Fruit fly (Drosophila melanogaster) whole organism, prepupa: ENCODE data around the gene MESR3.

Source experiments
- CG10631 ChIP-seq: fragments of 200-800 bp; sonication (Bioruptor generic); optimal IDR thresholded peaks from 2 replicates; lab custom pipeline; 2016; ENCODE audit warnings: missing biosample characterization, missing genetic modification characterization
- CG10669 ChIP-seq: fragments of 200-800 bp; sonication (Bioruptor generic); optimal IDR thresholded peaks from 3 replicates; lab custom pipeline; 2018; ENCODE audit warnings: missing biosample characterization, mild to moderate bottlenecking, missing genetic modification characterization, moderate library complexity
- CG11294 ChIP-seq: fragments of 200-800 bp; sonication (Bioruptor generic); IDR thresholded peaks from 2 replicates; pipeline ENCODE4 v1.3.6; 2022; ENCODE audit warnings: missing biosample characterization, missing genetic modification characterization
- CG11902 ChIP-seq: fragments of 200-800 bp; sonication (Bioruptor generic); optimal IDR thresholded peaks from 3 replicates; lab custom pipeline; 2016; ENCODE audit warnings: missing biosample characterization, missing genetic modification characterization
- CG1621 ChIP-seq: fragments of 200-800 bp; sonication (Bioruptor generic); optimal IDR thresholded peaks from 3 replicates; lab custom pipeline; 2018; ENCODE audit warnings: missing biosample characterization, mild to moderate bottlenecking, missing genetic modification characterization
- CG16779 ChIP-seq: fragments of 200-800 bp; sonication (Bioruptor generic); optimal IDR thresholded peaks from 3 replicates; lab custom pipeline; 2017; ENCODE audit warnings: missing biosample characterization, mild to moderate bottlenecking, missing genetic modification characterization
- CG3032 ChIP-seq: fragments of 200-800 bp; optimal IDR thresholded peaks from 2 replicates; lab custom pipeline; 2019; ENCODE audit warnings: missing biosample characterization, mild to moderate bottlenecking, missing genetic modification characterization, moderate library complexity
- CG31627 ChIP-seq: fragments of 200-800 bp; sonication (Bioruptor generic); optimal IDR thresholded peaks from 3 replicates; lab custom pipeline; 2016; ENCODE audit warnings: missing biosample characterization, missing genetic modification characterization
- CG32006 ChIP-seq: fragments of 200-800 bp; sonication (Bioruptor generic); optimal IDR thresholded peaks from 3 replicates; lab custom pipeline; 2017; ENCODE audit warnings: missing biosample characterization, mild to moderate bottlenecking, missing genetic modification characterization
- CG3919 ChIP-seq: fragments of 200-800 bp; sonication (Bioruptor generic); optimal IDR thresholded peaks from 3 replicates; lab custom pipeline; 2016; ENCODE audit warnings: missing biosample characterization, missing genetic modification characterization
- CG4318 ChIP-seq: fragments of 200-800 bp; sonication (Bioruptor generic); optimal IDR thresholded peaks from 3 replicates; lab custom pipeline; 2017; ENCODE audit warnings: missing biosample characterization, mild to moderate bottlenecking, missing genetic modification characterization
- CG6163 ChIP-seq: fragments of 200-800 bp; sonication (Bioruptor generic); IDR thresholded peaks from 3 replicates; pipeline ENCODE4 v1.3.6; 2022; ENCODE audit warnings: missing biosample characterization, missing genetic modification characterization
- CG6792 ChIP-seq: fragments of 200-800 bp; sonication (Bioruptor generic); optimal IDR thresholded peaks from 3 replicates; lab custom pipeline; 2016; ENCODE audit warnings: missing biosample characterization, missing genetic modification characterization
- CG6808 ChIP-seq: fragments of 200-800 bp; sonication (Bioruptor generic); optimal IDR thresholded peaks from 3 replicates; lab custom pipeline; 2017; ENCODE audit warnings: missing biosample characterization, missing genetic modification characterization, mild to moderate bottlenecking, moderate library complexity, missing genetic modification reagents
- CG6854 ChIP-seq: fragments of 200-800 bp; sonication (Bioruptor generic); optimal IDR thresholded peaks from 2 replicates; lab custom pipeline; 2017; ENCODE audit warnings: missing biosample characterization, mild to moderate bottlenecking, missing genetic modification characterization
- CG7368 ChIP-seq: fragments of 200-800 bp; sonication (Bioruptor generic); optimal IDR thresholded peaks from 3 replicates; lab custom pipeline; 2016; ENCODE audit warnings: missing biosample characterization, missing genetic modification characterization
- CG8119 ChIP-seq: fragments of 200-800 bp; sonication (Bioruptor generic); IDR thresholded peaks from 3 replicates; pipeline ENCODE4 v1.3.6; 2022; ENCODE audit warnings: missing biosample characterization, missing genetic modification characterization
- CG8319 ChIP-seq: fragments of 200-800 bp; sonication (Bioruptor generic); optimal IDR thresholded peaks from 3 replicates; lab custom pipeline; 2016; ENCODE audit warnings: missing biosample characterization, missing genetic modification characterization
- CG8632 ChIP-seq: fragments of 200-800 bp; sonication (Bioruptor generic); optimal IDR thresholded peaks from 3 replicates; lab custom pipeline; 2016; ENCODE audit warnings: missing biosample characterization, missing genetic modification characterization
- CG9139 ChIP-seq: fragments of 200-800 bp; sonication (Bioruptor generic); optimal IDR thresholded peaks from 3 replicates; lab custom pipeline; 2017; ENCODE audit warnings: missing biosample characterization, mild to moderate bottlenecking, missing genetic modification characterization
- Eip75B ChIP-seq: fragments of 200-800 bp; sonication (Bioruptor generic); optimal IDR thresholded peaks from 3 replicates; lab custom pipeline; 2016; ENCODE audit warnings: missing biosample characterization, missing genetic modification characterization
- Eip78C ChIP-seq: fragments of 200-800 bp; sonication (Bioruptor generic); peaks from one replicate; lab custom pipeline; 2016; ENCODE audit warnings: missing biosample characterization, missing genetic modification characterization
- Eip93F ChIP-seq: fragments of 200-800 bp; sonication (Bioruptor generic); optimal IDR thresholded peaks from 2 replicates; lab custom pipeline; 2016; ENCODE audit warnings: missing biosample characterization, mild to moderate bottlenecking, missing genetic modification characterization
- Ets21C ChIP-seq: fragments of 200-800 bp; sonication (Bioruptor generic); optimal IDR thresholded peaks from 3 replicates; lab custom pipeline; 2016; ENCODE audit warnings: missing biosample characterization, missing genetic modification characterization
- Gug ChIP-seq: fragments of 200-800 bp; sonication (Bioruptor generic); IDR thresholded peaks from 2 replicates; pipeline ENCODE4 v1.3.6; 2022; ENCODE audit warnings: missing biosample characterization, missing genetic modification characterization
- Hr39 ChIP-seq: fragments of 200-800 bp; sonication (Bioruptor generic); optimal IDR thresholded peaks from 2 replicates; lab custom pipeline; 2016; ENCODE audit warnings: missing biosample characterization, missing genetic modification characterization
- Hr4 ChIP-seq: fragments of 200-800 bp; sonication (Bioruptor generic); optimal IDR thresholded peaks from 3 replicates; lab custom pipeline; 2016; ENCODE audit warnings: missing biosample characterization, missing genetic modification characterization
- Lpt ChIP-seq: fragments of 200-800 bp; sonication (Bioruptor generic); optimal IDR thresholded peaks from 3 replicates; lab custom pipeline; 2016; ENCODE audit warnings: missing biosample characterization, missing genetic modification characterization
- Met ChIP-seq: fragments of 200-800 bp; sonication (Bioruptor generic); optimal IDR thresholded peaks from 3 replicates; lab custom pipeline; 2016; ENCODE audit warnings: missing biosample characterization, missing genetic modification characterization
- OdsH ChIP-seq: fragments of 200-800 bp; sonication (Bioruptor generic); optimal IDR thresholded peaks from 3 replicates; lab custom pipeline; 2016; ENCODE audit warnings: missing biosample characterization, missing genetic modification characterization
- Sox14 ChIP-seq: fragments of 200-800 bp; sonication (Bioruptor generic); optimal IDR thresholded peaks from 3 replicates; lab custom pipeline; 2016; ENCODE audit warnings: missing biosample characterization, missing genetic modification characterization
- Sox15 ChIP-seq: fragments of 200-800 bp; sonication (Bioruptor generic); optimal IDR thresholded peaks from 3 replicates; lab custom pipeline; 2016; ENCODE audit warnings: missing biosample characterization, missing genetic modification characterization
- achi ChIP-seq: fragments of 200-800 bp; sonication (Bioruptor generic); optimal IDR thresholded peaks from 3 replicates; lab custom pipeline; 2016; ENCODE audit warnings: missing biosample characterization, missing genetic modification characterization
- acj6 ChIP-seq: fragments of 200-800 bp; sonication (Bioruptor generic); optimal IDR thresholded peaks from 3 replicates; lab custom pipeline; 2016; ENCODE audit warnings: missing biosample characterization, missing genetic modification characterization
- cyc ChIP-seq: fragments of 200-800 bp; sonication (Bioruptor generic); optimal IDR thresholded peaks from 3 replicates; lab custom pipeline; 2016; ENCODE audit warnings: missing biosample characterization, missing genetic modification characterization
- dac ChIP-seq: fragments of 200-800 bp; sonication (Bioruptor generic); optimal IDR thresholded peaks from 2 replicates; lab custom pipeline; 2017; ENCODE audit warnings: missing biosample characterization, mild to moderate bottlenecking, missing genetic modification characterization
- dsx ChIP-seq: fragments of 200-800 bp; optimal IDR thresholded peaks from 3 replicates; lab custom pipeline; 2019; ENCODE audit warnings: missing biosample characterization, mild to moderate bottlenecking, missing genetic modification characterization, moderate library complexity; ENCODE audit not compliant: poor library complexity, severe bottlenecking
- eg ChIP-seq: fragments of 200-800 bp; sonication (Bioruptor generic); IDR thresholded peaks from 3 replicates; pipeline ENCODE4 v1.3.6; 2022; ENCODE audit warnings: missing biosample characterization, missing genetic modification characterization
- esn ChIP-seq: fragments of 200-800 bp; sonication (Bioruptor generic); optimal IDR thresholded peaks from 2 replicates; lab custom pipeline; 2016; ENCODE audit warnings: missing biosample characterization, mild to moderate bottlenecking, missing genetic modification characterization, moderate library complexity
- fd85E ChIP-seq: fragments of 200-800 bp; sonication (Bioruptor generic); optimal IDR thresholded peaks from 3 replicates; lab custom pipeline; 2016; ENCODE audit warnings: missing biosample characterization, missing genetic modification characterization
- lz ChIP-seq: fragments of 200-800 bp; sonication (Bioruptor generic); optimal IDR thresholded peaks from 3 replicates; lab custom pipeline; 2016; ENCODE audit warnings: missing biosample characterization, missing genetic modification characterization
- net ChIP-seq: fragments of 200-800 bp; sonication (Bioruptor generic); optimal IDR thresholded peaks from 3 replicates; lab custom pipeline; 2016; ENCODE audit warnings: missing biosample characterization, missing genetic modification characterization
- pdm3 ChIP-seq: fragments of 200-800 bp; sonication (Bioruptor generic); optimal IDR thresholded peaks from 3 replicates; lab custom pipeline; 2016; ENCODE audit warnings: missing biosample characterization, missing genetic modification characterization
- svp ChIP-seq: fragments of 200-800 bp; sonication (Bioruptor generic); peaks from one replicate; lab custom pipeline; 2016; ENCODE audit warnings: missing biosample characterization, missing genetic modification characterization
- topi ChIP-seq: fragments of 200-800 bp; sonication (Bioruptor generic); optimal IDR thresholded peaks from 3 replicates; lab custom pipeline; 2016; ENCODE audit warnings: missing biosample characterization, missing genetic modification characterization
- vri ChIP-seq: fragments of 200-800 bp; sonication (Bioruptor generic); optimal IDR thresholded peaks from 3 replicates; lab custom pipeline; 2016; ENCODE audit warnings: missing biosample characterization, mild to moderate bottlenecking, missing genetic modification characterization

The MESR3 gene

dm6 chr2L:18688646-18689296 is 71.7 kb downstream of the MESR3 start, which contains the start of gene msl-1:
msl-1 (minus strand) TSS chr2L:18688800.
- TF ChIP-seq CG6854 (peak; percentile 19), dsx (GFP tag; lab: Kevin White, UChicago) (peak; percentile 73), Eip75B (no peak), Sox14 (GFP tag; lab: Kevin White, UChicago) (peak; percentile 65), CG11294 (GFP tag; lab: Robert Waterston, UW) (no peak), net (GFP tag; lab: Kevin White, UChicago) (no peak), Ets21C (no peak), CG4318 (GFP tag; lab: Kevin White, UChicago) (no peak), CG6808 (no peak), CG10631 (GFP tag; lab: Kevin White, UChicago) (no peak), CG7368 (GFP tag; lab: Kevin White, UChicago) (no peak), vri (GFP tag; lab: Kevin White, UChicago) (no peak), Eip78C (GFP tag; lab: Kevin White, UChicago) (no peak), lz (peak; percentile 40), CG11902 (GFP tag; lab: Kevin White, UChicago) (no peak), CG31627 (GFP tag; lab: Kevin White, UChicago) (peak; percentile 52), Sox15 (GFP tag; lab: Kevin White, UChicago) (no peak), Gug (GFP tag; lab: Robert Waterston, UW) (no peak), cyc (GFP tag; lab: Kevin White, UChicago) (peak; percentile 44), CG3032 (tag; lab: Kevin White, UChicago) (peak; percentile 5), Lpt (GFP tag; lab: Kevin White, UChicago) (no peak), CG9139 (GFP tag; lab: Kevin White, UChicago) (no peak), Hr39 (GFP tag; lab: Kevin White, UChicago) (no peak), CG10669 (no peak), fd85E (no peak), CG1621 (no peak), esn (peak; percentile 39)

- no peak for TF ChIP-seq CG6163 (GFP tag; lab: Robert Waterston, UW)
- peak; percentile 11 for TF ChIP-seq esn
- TF ChIP-seq Sox14 (GFP tag; lab: Kevin White, UChicago): peak; percentile 97
- peak; percentile 92 for TF ChIP-seq vri (GFP tag; lab: Kevin White, UChicago)
Observed at dm6 chr2L:18689376-18689775, 72.3 kb downstream of the MESR3 start, which contains the start of gene CG10336. CG10336 (plus strand) TSS chr2L:18689528.

- TF ChIP-seq Hr39 (GFP tag; lab: Kevin White, UChicago): peak; percentile 61
- peak; percentile 59 for TF ChIP-seq topi (GFP tag; lab: Kevin White, UChicago)
- TF ChIP-seq dac (GFP tag; lab: Kevin White, UChicago): no peak
- TF ChIP-seq CG8632: peak; percentile 42
- TF ChIP-seq Eip93F (GFP tag; lab: Kevin White, UChicago): no peak
- no peak for TF ChIP-seq OdsH (GFP tag; lab: Kevin White, UChicago)
- peak; percentile 56 for TF ChIP-seq CG6792 (GFP tag; lab: Kevin White, UChicago)
- TF ChIP-seq Sox14 (GFP tag; lab: Kevin White, UChicago): peak; percentile 53
- TF ChIP-seq lz: peak; percentile 51
- no peak for TF ChIP-seq CG16779 (tag; lab: Kevin White, UChicago)
- peak; percentile 50 for TF ChIP-seq pdm3
- peak; percentile 36; the same call in 1 of the 3 replicates for TF ChIP-seq CG8119 (GFP tag; lab: Robert Waterston, UW)
- TF ChIP-seq CG8319 (GFP tag; lab: Kevin White, UChicago): no peak
- peak; percentile 16 for TF ChIP-seq Eip75B
- peak; percentile 53 for TF ChIP-seq acj6 (GFP tag; lab: Kevin White, UChicago)
- TF ChIP-seq CG3919 (GFP tag; lab: Kevin White, UChicago): peak; percentile 58
- TF ChIP-seq achi (GFP tag; lab: Kevin White, UChicago): peak; percentile 41
- peak; percentile 31 for TF ChIP-seq CG6854
- no peak for TF ChIP-seq dsx (GFP tag; lab: Kevin White, UChicago)
- TF ChIP-seq CG32006 (GFP tag; lab: Kevin White, UChicago): peak; percentile 56
- TF ChIP-seq CG6163 (GFP tag; lab: Robert Waterston, UW): peak; percentile 82
- TF ChIP-seq esn: peak; percentile 59
- TF ChIP-seq Met (GFP tag; lab: Kevin White, UChicago): peak; percentile 41
- peak; percentile 22 for TF ChIP-seq svp (GFP tag; lab: Kevin White, UChicago)
- peak; percentile 71 for TF ChIP-seq eg (GFP tag; lab: Robert Waterston, UW)
- TF ChIP-seq Hr4: no peak
Observed at dm6 chr2L:18693877-18694723, 77.0 kb downstream of the MESR3 start.
